Fruit fly (Drosophila melanogaster) whole organism, embryonic: ENCODE measurements around the gene CCKLR-17D1.
A peak's percentile ranks its signal among the peaks of the same experiment; 100 is the strongest.

Source experiments
- Asciz ChIP-seq: fragments of 200-800 bp; sonication (Bioruptor generic); optimal IDR thresholded peaks from 2 replicates; lab custom pipeline; 2017; ENCODE audit warnings: missing biosample characterization, mild to moderate bottlenecking, missing genetic modification characterization, missing genetic modification reagents
- CG10366 ChIP-seq: fragments of 200-800 bp; sonication (Bioruptor generic); IDR thresholded peaks from 2 replicates; pipeline ENCODE4 v1.3.6; 2022; ENCODE audit warnings: missing biosample characterization, missing genetic modification characterization
- CG10959 ChIP-seq: fragments of 200-800 bp; sonication (Bioruptor generic); IDR thresholded peaks from 2 replicates; pipeline ENCODE4 v1.3.6; 2022; ENCODE audit warnings: missing biosample characterization, missing genetic modification characterization
- CG11398 ChIP-seq: fragments of 200-800 bp; sonication (Bioruptor generic); optimal IDR thresholded peaks from 2 replicates; lab custom pipeline; 2016; ENCODE audit warnings: missing biosample characterization, missing genetic modification characterization
- CG12744 ChIP-seq: fragments of 200-800 bp; sonication (Bioruptor generic); optimal IDR thresholded peaks from 2 replicates; lab custom pipeline; 2016; ENCODE audit warnings: missing biosample characterization, missing genetic modification characterization
- CG14014 ChIP-seq: fragments of 200-800 bp; sonication (Bioruptor generic); IDR thresholded peaks from 2 replicates; pipeline ENCODE4 v1.3.6; 2022; ENCODE audit warnings: missing biosample characterization, missing genetic modification characterization
- CG15269 ChIP-seq: fragments of 200-800 bp; sonication (Bioruptor generic); optimal IDR thresholded peaks from 2 replicates; lab custom pipeline; 2018; ENCODE audit warnings: missing biosample characterization, mild to moderate bottlenecking, missing genetic modification characterization, moderate library complexity
- CG16779 ChIP-seq: fragments of 200-800 bp; sonication (Bioruptor generic); IDR thresholded peaks from 2 replicates; pipeline ENCODE4 v1.3.6; 2022; ENCODE audit warnings: missing biosample characterization, missing genetic modification characterization
- CG1832 ChIP-seq: fragments of 200-800 bp; sonication (Bioruptor generic); optimal IDR thresholded peaks from 2 replicates; lab custom pipeline; 2017; ENCODE audit warnings: missing biosample characterization, mild to moderate bottlenecking, missing genetic modification characterization, inconsistent platforms
- CG18619 ChIP-seq: fragments of 200-800 bp; sonication (Bioruptor generic); optimal IDR thresholded peaks from 3 replicates; lab custom pipeline; 2017; ENCODE audit warnings: missing biosample characterization, mild to moderate bottlenecking, missing genetic modification characterization
- CG2120 ChIP-seq: fragments of 200-800 bp; sonication (Bioruptor generic); optimal IDR thresholded peaks from 3 replicates; lab custom pipeline; 2016; ENCODE audit warnings: missing biosample characterization, missing genetic modification characterization
- CG30431 ChIP-seq: fragments of 200-800 bp; sonication (Bioruptor generic); optimal IDR thresholded peaks from 2 replicates; lab custom pipeline; 2017; ENCODE audit warnings: missing biosample characterization, missing genetic modification characterization
- CG31388 ChIP-seq: fragments of 200-800 bp; sonication (Bioruptor generic); optimal IDR thresholded peaks from 2 replicates; lab custom pipeline; 2016; ENCODE audit warnings: missing biosample characterization, missing genetic modification characterization
- CG32532 ChIP-seq: fragments of 200-800 bp; sonication (Bioruptor generic); IDR thresholded peaks from 2 replicates; pipeline ENCODE4 v1.3.6; 2022; ENCODE audit warnings: missing biosample characterization, missing genetic modification characterization
- CG32767 ChIP-seq: fragments of 200-800 bp; sonication (Bioruptor generic); IDR thresholded peaks from 2 replicates; pipeline ENCODE4 v1.3.6; 2022; ENCODE audit warnings: missing biosample characterization, missing genetic modification characterization
- CG4328 ChIP-seq: fragments of 200-800 bp; sonication (Bioruptor generic); optimal IDR thresholded peaks from 3 replicates; lab custom pipeline; 2017; ENCODE audit warnings: missing biosample characterization, missing genetic modification reagents, missing genetic modification characterization
- CG6683 ChIP-seq: fragments of 200-800 bp; sonication (Bioruptor generic); optimal IDR thresholded peaks from 2 replicates; lab custom pipeline; 2017; ENCODE audit warnings: missing biosample characterization, mild to moderate bottlenecking, missing genetic modification characterization, missing genetic modification reagents
- CG8478 ChIP-seq: fragments of >200 bp; optimal IDR thresholded peaks from 2 replicates; lab custom pipeline; 2018
- CG9876 ChIP-seq: fragments of 200-800 bp; sonication (Bioruptor generic); optimal IDR thresholded peaks from 2 replicates; lab custom pipeline; 2016; ENCODE audit warnings: missing biosample characterization, missing genetic modification characterization
- CG9932 ChIP-seq: fragments of 200-800 bp; sonication (Bioruptor generic); IDR thresholded peaks from 2 replicates; pipeline ENCODE4 v1.3.6; 2022; ENCODE audit warnings: missing biosample characterization, missing genetic modification characterization
- CTCF ChIP-seq: fragments of 200-800 bp; sonication (Bioruptor generic); optimal IDR thresholded peaks from 2 replicates; lab custom pipeline; 2017; ENCODE audit warnings: missing biosample characterization, mild to moderate bottlenecking, missing genetic modification characterization, moderate library complexity
- Chrac-16 ChIP-seq: fragments of 200-800 bp; sonication (Bioruptor generic); optimal IDR thresholded peaks from 3 replicates; lab custom pipeline; 2016; ENCODE audit warnings: missing biosample characterization, missing genetic modification characterization
- D19A ChIP-seq: fragments of 200-800 bp; optimal IDR thresholded peaks from 3 replicates; lab custom pipeline; 2019; ENCODE audit warnings: missing biosample characterization, mild to moderate bottlenecking, missing genetic modification characterization, moderate library complexity
- Dip2 ChIP-seq: fragments of 200-800 bp; sonication (Bioruptor generic); IDR thresholded peaks from 2 replicates; pipeline ENCODE4 v1.3.6; 2022; ENCODE audit warnings: missing biosample characterization, missing genetic modification characterization
- Dip3 ChIP-seq: fragments of 200-800 bp; sonication (Bioruptor generic); optimal IDR thresholded peaks from 3 replicates; lab custom pipeline; 2016; ENCODE audit warnings: missing biosample characterization, missing genetic modification characterization
- Dp ChIP-seq: fragments of 200-800 bp; sonication (Bioruptor generic); optimal IDR thresholded peaks from 2 replicates; lab custom pipeline; 2018; ENCODE audit warnings: missing biosample characterization, mild to moderate bottlenecking, missing genetic modification characterization, moderate library complexity
- E2f1 ChIP-seq: fragments of 200-800 bp; sonication (Bioruptor generic); IDR thresholded peaks from 2 replicates; pipeline ENCODE4 v1.3.6; 2022; ENCODE audit warnings: missing biosample characterization, missing genetic modification characterization
- Ets65A ChIP-seq: fragments of 200-800 bp; sonication (Bioruptor generic); peaks from one replicate; lab custom pipeline; 2016; ENCODE audit warnings: missing biosample characterization, missing genetic modification characterization
- GATAe ChIP-seq: fragments of 200-800 bp; sonication (Bioruptor generic); conservative IDR thresholded peaks from 2 replicates; pipeline ENCODE4 v1.3.6; 2022; ENCODE audit warnings: missing biosample characterization, missing genetic modification characterization
- HLH54F ChIP-seq: fragments of 200-800 bp; sonication (Bioruptor generic); optimal IDR thresholded peaks from 3 replicates; lab custom pipeline; 2016; ENCODE audit warnings: missing biosample characterization, missing genetic modification characterization
- HLHmδ ChIP-seq: fragments of 200-800 bp; sonication (Bioruptor generic); optimal IDR thresholded peaks from 2 replicates; lab custom pipeline; 2018; ENCODE audit warnings: missing biosample characterization, mild to moderate bottlenecking, missing genetic modification characterization, moderate library complexity
- Hmx ChIP-seq: fragments of 200-800 bp; sonication (Bioruptor generic); optimal IDR thresholded peaks from 2 replicates; lab custom pipeline; 2016; ENCODE audit warnings: missing biosample characterization, missing genetic modification characterization
- Lpt ChIP-seq: fragments of >200 bp; optimal IDR thresholded peaks from 2 replicates; lab custom pipeline; 2018; ENCODE audit warnings: missing biosample characterization, missing genetic modification characterization
- Neu2 ChIP-seq: fragments of 200-800 bp; sonication (Bioruptor generic); optimal IDR thresholded peaks from 3 replicates; lab custom pipeline; 2016; ENCODE audit warnings: missing biosample characterization, missing genetic modification characterization, borderline replicate concordance
- Nf-YB ChIP-seq: fragments of 200-800 bp; sonication (Bioruptor generic); optimal IDR thresholded peaks from 3 replicates; lab custom pipeline; 2019; ENCODE audit warnings: missing biosample characterization, mild to moderate bottlenecking, missing genetic modification characterization, moderate library complexity
- Poxn ChIP-seq: fragments of 200-800 bp; sonication (Bioruptor generic); IDR thresholded peaks from 2 replicates; pipeline ENCODE4 v1.3.6; 2022; ENCODE audit warnings: missing biosample characterization, missing genetic modification characterization
- Ravus ChIP-seq: fragments of 200-800 bp; sonication (Bioruptor generic); IDR thresholded peaks from 2 replicates; pipeline ENCODE4 v1.3.6; 2022; ENCODE audit warnings: missing biosample characterization, missing genetic modification characterization
- Sox100B ChIP-seq: fragments of 200-800 bp; sonication (Bioruptor generic); optimal IDR thresholded peaks from 3 replicates; lab custom pipeline; 2018; ENCODE audit warnings: missing biosample characterization, mild to moderate bottlenecking, missing genetic modification characterization
- TFAM ChIP-seq: fragments of 200-800 bp; sonication (Bioruptor generic); optimal IDR thresholded peaks from 2 replicates; lab custom pipeline; 2017; ENCODE audit warnings: missing biosample characterization, missing genetic modification characterization, inconsistent platforms
- YL-1 ChIP-seq: fragments of 200-800 bp; sonication (Bioruptor generic); optimal IDR thresholded peaks from 3 replicates; lab custom pipeline; 2017; ENCODE audit warnings: missing biosample characterization, mild to moderate bottlenecking, missing genetic modification characterization
- crp ChIP-seq, 2 experiments: fragments of 200-800 bp; sonication (Bioruptor generic); optimal IDR thresholded peaks; 2 replicates in 1 of 2; 3 replicates in 1 of 2; lab custom pipeline; 2017; ENCODE audit warnings: missing biosample characterization in 2 of 2, missing genetic modification characterization in 2 of 2, mild to moderate bottlenecking in 1 of 2, moderate library complexity in 1 of 2
- dan ChIP-seq: fragments of 200-800 bp; sonication (Bioruptor generic); IDR thresholded peaks from 2 replicates; pipeline ENCODE4 v1.3.6; 2022; ENCODE audit warnings: missing biosample characterization, missing genetic modification characterization
- dm ChIP-seq: fragments of 200-800 bp; sonication (Bioruptor generic); optimal IDR thresholded peaks from 3 replicates; lab custom pipeline; 2016; ENCODE audit warnings: missing biosample characterization, missing genetic modification characterization
- dysf ChIP-seq: fragments of 200-800 bp; sonication (Bioruptor generic); IDR thresholded peaks from 3 replicates; pipeline ENCODE4 v1.3.6; 2022; ENCODE audit warnings: missing biosample characterization, missing genetic modification characterization
- eve ChIP-seq, 2 experiments: fragments of >200 bp; optimal IDR thresholded peaks; 2 replicates each; lab custom pipeline; 2017; ENCODE audit warnings: missing biosample characterization in 2 of 2, missing genetic modification characterization in 2 of 2
- fd96Cb ChIP-seq: fragments of 200-800 bp; sonication (Bioruptor generic); optimal IDR thresholded peaks from 2 replicates; lab custom pipeline; 2018; ENCODE audit warnings: missing biosample characterization, mild to moderate bottlenecking, missing genetic modification characterization, moderate library complexity
- ind ChIP-seq: fragments of 200-800 bp; sonication (Bioruptor generic); optimal IDR thresholded peaks from 3 replicates; lab custom pipeline; 2016; ENCODE audit warnings: missing biosample characterization, missing genetic modification characterization
- kay ChIP-seq: fragments of 200-800 bp; sonication (Bioruptor generic); optimal IDR thresholded peaks from 2 replicates; lab custom pipeline; 2016; ENCODE audit warnings: missing biosample characterization, missing genetic modification characterization
- nmo ChIP-seq: fragments of 200-800 bp; sonication (Bioruptor generic); optimal IDR thresholded peaks from 2 replicates; lab custom pipeline; 2018; ENCODE audit warnings: missing biosample characterization, mild to moderate bottlenecking, missing genetic modification characterization, moderate library complexity
- otp ChIP-seq: fragments of 200-800 bp; sonication (Bioruptor generic); IDR thresholded peaks from 3 replicates; pipeline ENCODE4, ENCODE4 v1.3.6; 2022; ENCODE audit warnings: missing biosample characterization, missing genetic modification characterization
- run ChIP-seq: fragments of 200-800 bp; sonication (Bioruptor generic); optimal IDR thresholded peaks from 3 replicates; lab custom pipeline; 2018; ENCODE audit warnings: missing biosample characterization, mild to moderate bottlenecking, missing genetic modification characterization
- sna ChIP-seq: fragments of 200-800 bp; sonication (Bioruptor generic); IDR thresholded peaks from 2 replicates; pipeline ENCODE4 v1.3.6; 2022; ENCODE audit warnings: missing biosample characterization, missing genetic modification characterization; ENCODE audit not compliant: partially characterized antibody
- toy ChIP-seq: fragments of 200-800 bp; sonication (Bioruptor generic); IDR thresholded peaks from 2 replicates; pipeline ENCODE4 v1.3.6; 2022; ENCODE audit warnings: missing biosample characterization, missing genetic modification characterization
- wor ChIP-seq: fragments of 200-800 bp; sonication (Bioruptor generic); IDR thresholded peaks from 2 replicates; pipeline ENCODE4 v1.3.6; 2022; ENCODE audit warnings: missing biosample characterization, missing genetic modification characterization

CCKLR-17D1 gene

dm6 chrX:18657502-18657947, 68.8 kb downstream of the CCKLR-17D1 start, which contains the start of gene fu (continued):
- TF ChIP-seq Asciz (GFP tag; lab: Kevin White, UChicago) (no peak), CG11398 (GFP tag; lab: Kevin White, UChicago) (no peak), run (tag; lab: Kevin White, UChicago) (no peak), CG16779 (no peak), TFAM (no peak), Dip2 (no peak), Dip3 (GFP tag; lab: Kevin White, UChicago) (no peak), eve (GFP tag; optimal IDR thresholded peaks at IDR 0.05; lab: Kevin White, UChicago) (no peak), dysf (no peak), E2f1 (GFP tag; lab: Robert Waterston, UW) (no peak), otp (no peak), ind (GFP tag; lab: Kevin White, UChicago) (peak; percentile 13), CG9876 (no peak), GATAe (GFP tag; lab: Robert Waterston, UW) (no peak), CG4328 (GFP tag; lab: Kevin White, UChicago) (peak; percentile 22), Neu2 (GFP tag; lab: Kevin White, UChicago) (peak; percentile 99), Chrac-16 (GFP tag; lab: Kevin White, UChicago) (no peak), CG12744 (GFP tag; lab: Kevin White, UChicago) (no peak), HLH54F (no peak), CG32767 (no peak), toy (GFP tag; lab: Robert Waterston, UW) (no peak), wor (no peak), Nf-YB (no peak), CG2120 (GFP tag; lab: Kevin White, UChicago) (peak; percentile 6), CG30431 (GFP tag; lab: Kevin White, UChicago) (no peak), fd96Cb (tag; lab: Kevin White, UChicago) (no peak), sna (GFP tag; lab: Robert Waterston, UW) (no peak), Sox100B (GFP tag; lab: Kevin White, UChicago) (no peak), Hmx (GFP tag; lab: Kevin White, UChicago) (no peak), CG10366 (GFP tag; lab: Robert Waterston, UW) (peak; percentile 92), CG8478 (lab: Kevin White, UChicago) (no peak), CG32532 (no peak), dm (GFP tag; lab: Kevin White, UChicago) (no peak), CG18619 (no peak), dan (GFP tag; lab: Robert Waterston, UW) (no peak), kay (no peak), CG1832 (GFP tag; lab: Kevin White, UChicago) (no peak), D19A (tag; lab: Kevin White, UChicago) (no peak), crp (GFP tag; optimal IDR thresholded peaks at IDR 0.05; lab: Kevin White, UChicago) (no peak), CTCF (GFP tag; lab: Kevin White, UChicago) (no peak), Ets65A (no peak), CG31388 (GFP tag; lab: Kevin White, UChicago) (no peak), CG10959 (GFP tag; lab: Robert Waterston, UW) (no peak), CG6683 (GFP tag; lab: Kevin White, UChicago) (no peak), CG14014 (GFP tag; lab: Robert Waterston, UW) (no peak), CG15269 (tag; lab: Kevin White, UChicago) (peak; percentile 28), Poxn (GFP tag; lab: Robert Waterston, UW) (no peak), CG9932 (GFP tag; lab: Robert Waterston, UW) (peak; percentile 38; the same call in 1 of the 2 replicates), YL-1 (GFP tag; lab: Kevin White, UChicago) (peak; percentile 2), Ravus (GFP tag; lab: Robert Waterston, UW) (no peak), Lpt (GFP tag; lab: Kevin White, UChicago) (no peak), HLHmδ (GFP tag; lab: Kevin White, UChicago) (no peak), nmo (GFP tag; lab: Kevin White, UChicago) (peak; percentile 13), Dp (GFP tag; lab: Kevin White, UChicago) (no peak)
